Fruit fly (Drosophila melanogaster) whole organism, pupa: ENCODE data around the gene CG17292.

Source experiments
- CG17806 ChIP-seq: fragments of 200-800 bp; sonication (Bioruptor generic); optimal IDR thresholded peaks from 2 replicates; lab custom pipeline; 2018; ENCODE audit warnings: missing biosample characterization, mild to moderate bottlenecking, missing genetic modification characterization, moderate library complexity
- CG32121 ChIP-seq: fragments of 200-800 bp; sonication (Bioruptor generic); IDR thresholded peaks from 2 replicates; pipeline ENCODE4 v1.3.6; 2022; ENCODE audit warnings: missing biosample characterization, missing genetic modification characterization
- D1 ChIP-seq: fragments of 200-800 bp; sonication (Bioruptor generic); optimal IDR thresholded peaks from 2 replicates; lab custom pipeline; 2018; ENCODE audit warnings: missing biosample characterization, mild to moderate bottlenecking, missing genetic modification characterization, moderate library complexity
- Pif1B ChIP-seq: fragments of 200-800 bp; sonication (Bioruptor generic); optimal IDR thresholded peaks from 3 replicates; lab custom pipeline; 2016; ENCODE audit warnings: missing biosample characterization, missing genetic modification characterization
- fd96Ca ChIP-seq: fragments of 200-800 bp; sonication (Bioruptor generic); IDR thresholded peaks from 3 replicates; pipeline ENCODE4 v1.3.6; 2022; ENCODE audit warnings: missing biosample characterization, missing genetic modification characterization
- rn ChIP-seq: fragments of 200-800 bp; sonication (Bioruptor generic); IDR thresholded peaks from 2 replicates; pipeline ENCODE4 v1.3.6; 2022; ENCODE audit warnings: missing biosample characterization, missing genetic modification characterization

- TF ChIP-seq fd96Ca: no peak
- no peak for TF ChIP-seq rn (GFP tag; lab: Robert Waterston, UW)
- TF ChIP-seq D1 (tag; lab: Kevin White, UChicago): no peak
- no peak for TF ChIP-seq Pif1B (GFP tag; lab: Kevin White, UChicago)
- TF ChIP-seq CG17806 (tag; lab: Kevin White, UChicago): no peak
- no peak for TF ChIP-seq CG32121 (GFP tag; lab: Robert Waterston, UW)
These were observed 25.9 kb downstream of the CG17292 start, which contains the start of the genes Peritrophin-15a and CG13385 for dm6 chr2L:8395996-8396699.
